Worm (Caenorhabditis elegans): Measurements from ENCODE around the gene rpl-35.

DNA sequence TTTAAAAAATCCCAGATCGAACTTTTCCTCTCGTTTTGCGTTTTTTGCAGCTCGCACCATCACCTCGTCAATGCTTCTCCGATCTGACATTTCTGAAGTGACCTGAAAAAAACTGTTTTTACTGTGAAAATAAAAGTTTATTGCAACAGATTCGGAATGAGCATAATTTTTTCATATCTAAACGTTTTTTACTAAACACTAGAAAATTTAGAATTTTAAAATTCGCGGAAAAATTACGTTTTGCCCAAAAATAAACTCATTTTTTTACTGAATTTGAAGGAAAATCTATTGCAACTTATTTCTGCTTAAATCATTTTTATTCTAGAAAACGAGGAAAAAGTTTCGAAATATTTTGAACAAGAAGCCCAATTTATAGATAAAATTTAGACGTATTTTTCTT, 28.0 kb downstream of the rpl-35 start, which contains the start of gene ZK688.9:
- TF ChIP-seq efl-1 (optimal IDR thresholded peaks at IDR 0.05), result no peak
- TF ChIP-seq efl-1 (GFP tag; optimal IDR thresholded peaks at IDR 0.05 in 1 of 2), result no peak
- no peak for TF ChIP-seq lin-13 (GFP tag; optimal IDR thresholded peaks at IDR 0.05)
- TF ChIP-seq nhr-85 (tag), result no peak
- no peak for TF ChIP-seq pqm-1 (tag; optimal IDR thresholded peaks at IDR 0.05)
- no peak for TF ChIP-seq pag-3 (tag; optimal IDR thresholded peaks at IDR 0.05; ENCODE audit: borderline replicate concordance, insufficient read depth)
- no peak for TF ChIP-seq fkh-4 (tag; optimal IDR thresholded peaks at IDR 0.05; ENCODE audit: borderline replicate concordance)
- TF ChIP-seq nhr-71 (tag; optimal IDR thresholded peaks at IDR 0.05), result no peak
- TF ChIP-seq ztf-11 (tag; optimal IDR thresholded peaks at IDR 0.05), result no peak
- no peak for TF ChIP-seq elt-3 (tag; optimal IDR thresholded peaks at IDR 0.05)
- TF ChIP-seq zag-1 (tag; optimal IDR thresholded peaks at IDR 0.05), result no peak
- no peak for TF ChIP-seq fos-1 (tag; optimal IDR thresholded peaks at IDR 0.05)
- TF ChIP-seq ces-1 (GFP tag; optimal IDR thresholded peaks at IDR 0.05), result no peak

Measured in whole organism, L1 larva.